Fruit fly (Drosophila melanogaster): ENCODE data around the gene Mer.
A peak's percentile ranks its signal among the peaks of the same experiment; 100 is the strongest.

Gene Mer

dm6 chrX:19642819-19643504 is 50.3 kb downstream of the Mer start, which contains the start of the genes CG12237 and Sec61gamma (continued):
- no peak for TF ChIP-seq br (GFP tag; optimal IDR thresholded peaks at IDR 0.05)

- TF ChIP-seq HLH106 (tag; optimal IDR thresholded peaks at IDR 0.05) (no peak), fru (GFP tag; optimal IDR thresholded peaks at IDR 0.05) (no peak), dmrt93B (GFP tag; optimal IDR thresholded peaks at IDR 0.05) (no peak), Myc (optimal IDR thresholded peaks at IDR 0.05) (peak; percentile 50), Dfd (GFP tag; optimal IDR thresholded peaks at IDR 0.05) (no peak), Sp1 (GFP tag; optimal IDR thresholded peaks at IDR 0.05) (no peak), CG9705 (GFP tag; optimal IDR thresholded peaks at IDR 0.05) (no peak), dl (GFP tag; optimal IDR thresholded peaks at IDR 0.05; ENCODE audit: insufficient read depth in 1 of 2, partially characterized antibody in 2 of 2) (no peak), lola (GFP tag; optimal IDR thresholded peaks at IDR 0.05) (no peak), sv (GFP tag; optimal IDR thresholded peaks at IDR 0.05) (no peak), br (GFP tag; optimal IDR thresholded peaks at IDR 0.05) (no peak), Hr78 (GFP tag; optimal IDR thresholded peaks at IDR 0.05) (no peak), Vsx2 (GFP tag; optimal IDR thresholded peaks at IDR 0.05; ENCODE audit: partially characterized antibody) (no peak), rgr (GFP tag; optimal IDR thresholded peaks at IDR 0.05) (no peak), sage (GFP tag; optimal IDR thresholded peaks at IDR 0.05) (no peak), Rel (GFP tag; optimal IDR thresholded peaks at IDR 0.05) (no peak), Rel (tag; optimal IDR thresholded peaks at IDR 0.05) (peak; percentile 98), OdsH (GFP tag; optimal IDR thresholded peaks at IDR 0.05) (no peak), CG32264 (GFP tag; optimal IDR thresholded peaks at IDR 0.05) (no peak)
Observed at dm6 chrX:19640707-19641248, 52.5 kb downstream of the Mer start.
